Worm (Caenorhabditis elegans) whole organism, young adult: ENCODE data around the gene phyh-1.

Experiments used
- B0019.2 ChIP-seq: fragments of 200-800 bp; sonication (Bioruptor generic); conservative IDR thresholded peaks from 2 replicates; pipeline ENCODE4 v1.3.6; 2022; ENCODE audit warnings: missing genetic modification reagents, missing genetic modification characterization, missing compliant biosample characterization
- B0035.1 ChIP-seq: sonication (generic microtip); optimal IDR thresholded peaks from 2 replicates; lab custom pipeline; 2016; ENCODE audit warnings: missing genetic modification characterization, mild to moderate bottlenecking, missing compliant biosample characterization, missing genotype, missing genetic modification reagents
- D2030.7 ChIP-seq: fragments of 200-800 bp; sonication (Bioruptor generic); IDR thresholded peaks from 2 replicates; pipeline ENCODE4 v1.3.6; 2022; ENCODE audit warnings: missing genetic modification reagents, missing genetic modification characterization, missing compliant biosample characterization
- F23B12.7 ChIP-seq: sonication (generic microtip); optimal IDR thresholded peaks from 2 replicates; lab custom pipeline; 2017; ENCODE audit warnings: missing genetic modification characterization, mild to moderate bottlenecking, missing compliant biosample characterization, antibody characterized with exemption, moderate library complexity; ENCODE audit not compliant: insufficient read depth
- F49E8.2 ChIP-seq: sonication (generic microtip); optimal IDR thresholded peaks from 3 replicates; lab custom pipeline; 2017; ENCODE audit warnings: missing genetic modification characterization, mild to moderate bottlenecking, missing compliant biosample characterization, antibody characterized with exemption, moderate library complexity; ENCODE audit not compliant: insufficient read depth
- F57C9.4 ChIP-seq: sonication (generic microtip); optimal IDR thresholded peaks from 2 replicates; lab custom pipeline; 2017; ENCODE audit warnings: mild to moderate bottlenecking, missing genetic modification characterization, missing compliant biosample characterization
- T26A5.8 ChIP-seq: sonication (generic microtip); optimal IDR thresholded peaks from 2 replicates; lab custom pipeline; 2016; ENCODE audit warnings: missing genetic modification characterization, missing compliant biosample characterization
- Y53G8AR.9 ChIP-seq: fragments of 200-800 bp; sonication (Bioruptor generic); conservative IDR thresholded peaks from 2 replicates; pipeline ENCODE4 v1.3.6; 2022; ENCODE audit warnings: missing genetic modification reagents, missing genetic modification characterization, missing compliant biosample characterization
- ama-1 ChIP-seq, 3 experiments: fragments of 150-350 bp in 1 of 3; sonication (generic microtip) in 2 of 3; optimal IDR thresholded peaks; 2 replicates each; lab custom pipeline; 2014 to 2018; ENCODE audit warnings: missing biosample characterization in 2 of 3, missing genetic modification characterization in 2 of 3, missing genetic modification reagents in 2 of 3
- aptf-3 ChIP-seq: fragments of 200-800 bp; sonication (Bioruptor generic); IDR thresholded peaks from 2 replicates; pipeline ENCODE4 v1.3.6; 2022; ENCODE audit warnings: missing genetic modification characterization, missing compliant biosample characterization
- attf-5 ChIP-seq: fragments of 200-800 bp; sonication (Bioruptor generic); optimal IDR thresholded peaks from 2 replicates; lab custom pipeline; 2018; ENCODE audit warnings: mild to moderate bottlenecking, missing genetic modification characterization, missing compliant biosample characterization
- attf-6 ChIP-seq: fragments of 200-800 bp; sonication (Bioruptor generic); IDR thresholded peaks from 2 replicates; pipeline ENCODE4 v1.3.6; 2022; ENCODE audit warnings: missing genetic modification reagents, missing genetic modification characterization, missing compliant biosample characterization
- ccch-3 ChIP-seq: fragments of 200-800 bp; sonication (Bioruptor generic); optimal IDR thresholded peaks from 2 replicates; lab custom pipeline; 2018; ENCODE audit warnings: mild to moderate bottlenecking, missing genetic modification characterization, missing compliant biosample characterization
- cebp-1 ChIP-seq, 2 experiments: fragments of 200-800 bp in 1 of 2; sonication (Bioruptor generic) in 1 of 2; sonication (generic microtip) in 1 of 2; IDR thresholded peaks in 1 of 2; optimal IDR thresholded peaks in 1 of 2; 2 replicates each; pipeline versions ENCODE4 v1.3.6 to Lab custom; 2017 to 2022; ENCODE audit warnings: missing compliant biosample characterization in 2 of 2, missing genetic modification characterization in 2 of 2, mild to moderate bottlenecking in 1 of 2, missing genetic modification reagents in 1 of 2, moderate library complexity in 1 of 2
- ceh-27 ChIP-seq: fragments of 200-800 bp; sonication (Bioruptor generic); optimal IDR thresholded peaks from 2 replicates; lab custom pipeline; 2018; ENCODE audit warnings: mild to moderate bottlenecking, missing genetic modification characterization, moderate library complexity, missing compliant biosample characterization
- chd-7 ChIP-seq: sonication (generic microtip); optimal IDR thresholded peaks from 2 replicates; lab custom pipeline; 2016; ENCODE audit warnings: mild to moderate bottlenecking, missing genetic modification characterization, moderate library complexity, missing compliant biosample characterization
- dpl-1 ChIP-seq: fragments of 150-350 bp; optimal IDR thresholded peaks from 2 replicates; lab custom pipeline; 2014; ENCODE audit warnings: missing biosample characterization, missing genetic modification reagents, missing genetic modification characterization
- egl-18 ChIP-seq: fragments of 200-800 bp; sonication (Bioruptor generic); IDR thresholded peaks from 2 replicates; pipeline ENCODE4 v1.3.6; 2022; ENCODE audit warnings: missing genetic modification reagents, missing genetic modification characterization, missing compliant biosample characterization
- egrh-3 ChIP-seq: fragments of 200-800 bp; sonication (Bioruptor generic); IDR thresholded peaks from 2 replicates; pipeline ENCODE4 v1.3.6; 2022; ENCODE audit warnings: missing genetic modification reagents, missing genetic modification characterization, missing compliant biosample characterization
- ekl-4 ChIP-seq: fragments of 200-800 bp; sonication (Bioruptor generic); IDR thresholded peaks from 2 replicates; pipeline ENCODE4 v1.3.6; 2022; ENCODE audit warnings: missing genetic modification reagents, missing genetic modification characterization, missing compliant biosample characterization
- ets-4 ChIP-seq: fragments of 200-800 bp; sonication (Bioruptor generic); optimal IDR thresholded peaks from 2 replicates; lab custom pipeline; 2018; ENCODE audit warnings: mild to moderate bottlenecking, missing genetic modification characterization, missing compliant biosample characterization
- him-1 ChIP-seq: sonication (generic microtip); optimal IDR thresholded peaks from 2 replicates; lab custom pipeline; 2016; ENCODE audit warnings: missing genotype, missing genetic modification reagents, missing genetic modification characterization, missing compliant biosample characterization
- hlh-12 ChIP-seq: sonication (generic microtip); optimal IDR thresholded peaks from 2 replicates; lab custom pipeline; 2016; ENCODE audit warnings: missing genetic modification characterization, missing compliant biosample characterization
- let-607 ChIP-seq, 2 experiments: fragments of 200-800 bp in 1 of 2; sonication (Bioruptor generic) in 1 of 2; sonication (generic microtip) in 1 of 2; optimal IDR thresholded peaks; 2 replicates each; lab custom pipeline; 2016 to 2018; ENCODE audit warnings: mild to moderate bottlenecking in 2 of 2, missing compliant biosample characterization in 2 of 2, missing genetic modification characterization in 2 of 2, moderate library complexity in 2 of 2, missing genotype in 1 of 2
- lin-54 ChIP-seq: fragments of 200-800 bp; sonication (Bioruptor generic); optimal IDR thresholded peaks from 2 replicates; lab custom pipeline; 2018; ENCODE audit warnings: mild to moderate bottlenecking, missing genetic modification characterization, missing compliant biosample characterization
- lsl-1 ChIP-seq: fragments of 200-800 bp; sonication (Bioruptor generic); optimal IDR thresholded peaks from 2 replicates; lab custom pipeline; 2018; ENCODE audit warnings: mild to moderate bottlenecking, missing genetic modification characterization, moderate library complexity, missing compliant biosample characterization
- madf-6 ChIP-seq: fragments of 200-800 bp; sonication (Bioruptor generic); IDR thresholded peaks from 2 replicates; pipeline ENCODE4 v1.3.6; 2022; ENCODE audit warnings: missing genetic modification reagents, missing genetic modification characterization, missing compliant biosample characterization
- mes-4 ChIP-seq: sonication (generic microtip); optimal IDR thresholded peaks from 2 replicates; lab custom pipeline; 2016; ENCODE audit warnings: missing genotype, missing genetic modification characterization, missing compliant biosample characterization
- nfya-1 ChIP-seq: sonication (generic microtip); optimal IDR thresholded peaks from 2 replicates; lab custom pipeline; 2017; ENCODE audit warnings: antibody characterized with exemption, missing compliant biosample characterization, missing genetic modification characterization, borderline replicate concordance; ENCODE audit not compliant: insufficient read depth
- nfya-2 ChIP-seq: fragments of 200-800 bp; sonication (Bioruptor generic); IDR thresholded peaks from 2 replicates; pipeline ENCODE4 v1.3.6; 2022; ENCODE audit warnings: missing genetic modification reagents, missing genetic modification characterization, missing compliant biosample characterization
- nfyb-1 ChIP-seq: fragments of 200-800 bp; sonication (Bioruptor generic); IDR thresholded peaks from 2 replicates; pipeline ENCODE4 v1.3.6; 2022; ENCODE audit warnings: missing genetic modification reagents, missing genetic modification characterization, missing compliant biosample characterization
- nhr-179 ChIP-seq: sonication (generic microtip); optimal IDR thresholded peaks from 2 replicates; lab custom pipeline; 2016; ENCODE audit warnings: mild to moderate bottlenecking, missing genetic modification characterization, missing compliant biosample characterization
- pbrm-1 ChIP-seq: fragments of 200-800 bp; sonication (Bioruptor generic); IDR thresholded peaks from 2 replicates; pipeline ENCODE4 v1.3.6; 2022; ENCODE audit warnings: missing genetic modification reagents, missing genetic modification characterization, missing compliant biosample characterization
- snpc-1.3 ChIP-seq: sonication (generic microtip); optimal IDR thresholded peaks from 2 replicates; lab custom pipeline; 2017; ENCODE audit warnings: missing genetic modification characterization, mild to moderate bottlenecking, missing compliant biosample characterization, antibody characterized with exemption, moderate library complexity, missing genotype, missing genetic modification reagents; ENCODE audit not compliant: insufficient read depth
- snpc-4 ChIP-seq, 5 experiments: fragments of 150-350 bp in 1 of 5; sonication (generic microtip) in 4 of 5; optimal IDR thresholded peaks; 2 replicates each; lab custom pipeline; 2014 to 2018; ENCODE audit warnings: missing genetic modification characterization in 5 of 5, missing biosample characterization in 3 of 5, antibody characterized with exemption in 2 of 5, mild to moderate bottlenecking in 2 of 5, missing compliant biosample characterization in 2 of 5, missing genotype in 2 of 5, moderate library complexity in 2 of 5, missing genetic modification reagents in 1 of 5
- somi-1 ChIP-seq: fragments of 200-800 bp; sonication (Bioruptor generic); optimal IDR thresholded peaks from 2 replicates; lab custom pipeline; 2018; ENCODE audit warnings: mild to moderate bottlenecking, missing genetic modification characterization, missing compliant biosample characterization
- tlf-1 ChIP-seq: fragments of 200-800 bp; sonication (Bioruptor generic); optimal IDR thresholded peaks from 2 replicates; lab custom pipeline; 2018; ENCODE audit warnings: mild to moderate bottlenecking, missing genetic modification characterization, missing compliant biosample characterization
- unc-130 ChIP-seq: sonication (generic microtip); optimal IDR thresholded peaks from 2 replicates; lab custom pipeline; 2016; ENCODE audit warnings: missing genetic modification reagents, missing genetic modification characterization, missing compliant biosample characterization
- zfh-2 ChIP-seq: fragments of 200-800 bp; sonication (Bioruptor generic); conservative IDR thresholded peaks from 2 replicates; pipeline ENCODE4 v1.3.6; 2022; ENCODE audit warnings: missing genetic modification reagents, missing genetic modification characterization, missing compliant biosample characterization
- zim-3 ChIP-seq: sonication (generic microtip); optimal IDR thresholded peaks from 2 replicates; lab custom pipeline; 2017; ENCODE audit warnings: mild to moderate bottlenecking, missing genetic modification characterization, moderate library complexity, missing compliant biosample characterization
- ztf-3 ChIP-seq: fragments of 200-800 bp; sonication (Bioruptor generic); optimal IDR thresholded peaks from 2 replicates; lab custom pipeline; 2018; ENCODE audit warnings: mild to moderate bottlenecking, missing genetic modification characterization, missing compliant biosample characterization
- ztf-6 ChIP-seq: fragments of 200-800 bp; sonication (Bioruptor generic); IDR thresholded peaks from 2 replicates; pipeline ENCODE4 v1.3.6; 2022; ENCODE audit warnings: missing genetic modification reagents, missing genetic modification characterization, missing compliant biosample characterization

Gene phyh-1

DNA sequence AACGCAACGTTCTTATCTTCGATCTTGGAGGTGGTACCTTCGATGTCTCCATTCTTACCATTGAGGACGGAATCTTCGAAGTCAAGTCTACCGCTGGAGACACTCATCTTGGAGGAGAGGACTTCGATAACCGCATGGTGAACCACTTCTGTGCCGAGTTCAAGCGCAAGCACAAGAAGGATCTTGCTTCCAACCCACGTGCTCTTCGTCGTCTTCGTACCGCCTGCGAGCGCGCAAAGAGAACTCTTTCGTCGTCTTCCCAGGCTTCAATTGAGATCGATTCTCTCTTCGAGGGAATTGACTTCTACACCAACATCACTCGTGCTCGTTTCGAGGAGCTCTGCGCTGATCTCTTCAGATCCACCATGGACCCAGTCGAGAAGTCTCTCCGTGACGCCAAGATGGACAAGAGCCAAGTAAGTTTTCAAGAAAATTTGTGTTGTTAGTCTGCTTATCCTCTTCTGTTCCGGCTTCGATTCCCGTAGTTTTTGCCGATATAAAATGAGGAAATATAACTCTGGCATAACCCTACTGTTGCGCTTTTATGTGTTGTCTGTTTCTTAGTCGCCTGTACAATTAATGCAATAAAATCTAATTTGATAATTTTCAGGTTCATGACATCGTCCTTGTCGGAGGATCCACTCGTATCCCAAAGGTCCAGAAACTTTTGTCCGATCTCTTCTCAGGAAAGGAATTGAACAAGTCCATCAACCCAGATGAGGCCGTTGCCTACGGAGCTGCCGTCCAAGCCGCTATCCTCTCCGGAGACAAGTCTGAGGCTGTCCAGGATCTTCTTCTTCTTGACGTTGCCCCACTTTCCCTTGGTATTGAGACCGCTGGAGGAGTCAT lies 20.6 kb upstream of the phyh-1 start (continued):
- TF ChIP-seq nfyb-1 (GFP tag; lab: Robert Waterston, UW) (0 out of 2 replicates have a peak, but pooled peaks have one; percentile 9), T26A5.8 (no peak), tlf-1 (no peak), snpc-4 (GFP tag; optimal IDR thresholded peaks at IDR 0.05; lab: Kevin White, UChicago) (no peak), snpc-4 (tag; optimal IDR thresholded peaks at IDR 0.05; lab: Kevin White, UChicago) (peak in 2 of 4 experiments; percentile 18 to 59), ccch-3 (GFP tag; lab: Kevin White, UChicago) (no peak), chd-7 (tag; lab: Kevin White, UChicago) (no peak), attf-5 (GFP tag; lab: Kevin White, UChicago) (peak; percentile 24), nfya-2 (GFP tag; lab: Robert Waterston, UW) (0 out of 2 replicates have a peak, but pooled peaks have one; percentile 24), him-1 (no peak), let-607 (tag; optimal IDR thresholded peaks at IDR 0.05; lab: Kevin White, UChicago) (no peak), egrh-3 (GFP tag; lab: Robert Waterston, UW) (no peak), snpc-1.3 (no peak), madf-6 (GFP tag; lab: Robert Waterston, UW) (peak; percentile 67; the same call in 1 of the 2 replicates), dpl-1 (GFP tag; lab: Kevin White, UChicago) (no peak), ztf-3 (GFP tag; lab: Kevin White, UChicago) (no peak), lsl-1 (peak; percentile 37), ztf-6 (GFP tag; lab: Robert Waterston, UW) (no peak), ceh-27 (GFP tag; lab: Kevin White, UChicago) (no peak), zim-3 (tag; lab: Kevin White, UChicago) (no peak), ekl-4 (peak; percentile 60; the same call in 1 of the 2 replicates), B0019.2 (GFP tag; lab: Robert Waterston, UW) (0 out of 2 replicates have a peak, but pooled peaks have one; percentile 31), nhr-179 (tag; lab: Kevin White, UChicago) (no peak), D2030.7 (no peak; the same call in 1 of the 2 replicates), cebp-1 (GFP tag; IDR thresholded peaks at IDR 0.05; lab: Robert Waterston, UW) (peak; percentile 7; the same call in 1 of the 2 replicates), cebp-1 (tag; optimal IDR thresholded peaks at IDR 0.05; lab: Kevin White, UChicago) (peak; percentile 33), pbrm-1 (GFP tag; lab: Robert Waterston, UW) (peak; percentile 23), zfh-2 (peak; percentile 68), somi-1 (GFP tag; lab: Kevin White, UChicago) (no peak), nfya-1 (tag; lab: Kevin White, UChicago) (no peak), lin-54 (peak; percentile 66), aptf-3 (GFP tag; lab: Robert Waterston, UW) (0 out of 2 replicates have a peak, but pooled peaks have one; percentile 8), ama-1 (optimal IDR thresholded peaks at IDR 0.05; lab: Kevin White, UChicago) (peak; percentile 22), ama-1 (GFP tag; optimal IDR thresholded peaks at IDR 0.05; lab: Kevin White, UChicago) (no peak), F57C9.4 (tag; lab: Kevin White, UChicago) (no peak)

DNA sequence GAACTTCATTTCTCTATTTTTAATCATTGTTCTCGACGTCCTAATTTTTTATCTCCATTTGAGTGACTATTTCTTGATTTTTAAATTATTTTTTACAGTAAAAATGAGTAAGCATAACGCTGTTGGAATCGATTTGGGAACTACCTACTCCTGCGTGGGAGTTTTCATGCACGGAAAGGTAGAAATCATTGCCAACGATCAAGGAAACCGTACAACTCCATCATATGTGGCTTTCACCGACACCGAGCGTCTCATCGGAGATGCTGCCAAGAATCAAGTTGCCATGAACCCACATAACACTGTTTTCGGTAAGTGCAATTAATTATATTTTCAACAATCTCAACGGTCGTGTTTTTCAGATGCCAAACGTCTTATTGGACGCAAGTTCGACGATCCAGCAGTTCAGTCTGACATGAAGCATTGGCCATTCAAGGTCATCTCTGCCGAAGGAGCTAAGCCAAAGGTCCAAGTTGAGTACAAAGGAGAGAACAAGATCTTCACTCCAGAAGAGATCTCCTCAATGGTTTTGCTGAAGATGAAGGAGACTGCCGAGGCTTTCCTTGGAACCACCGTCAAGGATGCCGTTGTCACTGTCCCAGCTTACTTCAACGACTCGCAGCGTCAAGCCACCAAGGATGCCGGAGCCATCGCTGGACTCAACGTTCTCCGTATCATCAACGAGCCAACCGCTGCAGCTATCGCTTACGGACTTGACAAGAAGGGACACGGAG lies 19.8 kb upstream of the phyh-1 start, which contains the start of gene hsp-1:
Gene hsp-1 (plus strand): TSS at position 99 of the 731 bp plus-strand sequence.
- TF ChIP-seq B0019.2 (GFP tag; lab: Robert Waterston, UW) (no peak), attf-6 (peak; percentile 63; the same call in 1 of the 2 replicates), egl-18 (GFP tag; lab: Robert Waterston, UW) (no peak), Y53G8AR.9 (GFP tag; lab: Robert Waterston, UW) (no peak), cebp-1 (GFP tag; IDR thresholded peaks at IDR 0.05; lab: Robert Waterston, UW) (no peak), cebp-1 (tag; optimal IDR thresholded peaks at IDR 0.05; lab: Kevin White, UChicago) (peak; percentile 14), unc-130 (GFP tag; lab: Kevin White, UChicago) (no peak), F23B12.7 (no peak), F49E8.2 (tag; lab: Kevin White, UChicago) (no peak), B0035.1 (tag; lab: Kevin White, UChicago) (no peak), mes-4 (tag; lab: Kevin White, UChicago) (no peak), hlh-12 (no peak), ets-4 (GFP tag; lab: Kevin White, UChicago) (no peak)
